Worm (Caenorhabditis elegans) whole organism, L4/young adult: ENCODE data around the gene prp-39.

Experiments
- W03F9.2 ChIP-seq: fragments of 150-350 bp; optimal IDR thresholded peaks from 2 replicates; lab custom pipeline; 2014; ENCODE audit warnings: missing biosample characterization, missing genetic modification characterization
- dao-5 ChIP-seq: sonication (generic microtip); optimal IDR thresholded peaks from 2 replicates; lab custom pipeline; 2016; ENCODE audit warnings: missing genotype, missing genetic modification characterization, moderate library complexity, missing compliant biosample characterization
- him-1 ChIP-seq: sonication (generic microtip); optimal IDR thresholded peaks from 2 replicates; lab custom pipeline; 2016; ENCODE audit warnings: missing genotype, missing genetic modification reagents, missing genetic modification characterization, missing compliant biosample characterization

prp-39 gene

ce11 chrV:5682530-5682929 lies at the start of gene prp-39:
TSS of gene prp-39 (minus strand) at chrV:5682630.
- TF ChIP-seq dao-5 (tag; lab: Kevin White, UChicago) (no peak), W03F9.2 (tag; lab: Kevin White, UChicago) (no peak), him-1 (no peak)

ce11 chrV:5730783-5731182 lies 48.4 kb upstream of the prp-39 start, which contains the start of gene K09H11.15:
TSS of gene K09H11.15 (minus strand) at chrV:5730883.
- TF ChIP-seq him-1, result no peak
- TF ChIP-seq W03F9.2 (tag; lab: Kevin White, UChicago), result no peak
- no peak for TF ChIP-seq dao-5 (tag; lab: Kevin White, UChicago)

- TF ChIP-seq him-1 (no peak), W03F9.2 (tag; lab: Kevin White, UChicago) (no peak), dao-5 (tag; lab: Kevin White, UChicago) (no peak)
These were observed 44.0 kb upstream of the prp-39 start, which contains the start of gene K09H11.4 for ce11 chrV:5726463-5726862. TSS of gene K09H11.4 (minus strand) at chrV:5726563.

- TF ChIP-seq dao-5 (tag; lab: Kevin White, UChicago), result no peak
These were observed 42.0 kb upstream of the prp-39 start for ce11 chrV:5724395-5724794.

ce11 chrV:5722093-5722492 lies 39.7 kb upstream of the prp-39 start:
- no peak for TF ChIP-seq W03F9.2 (tag; lab: Kevin White, UChicago)
- no peak for TF ChIP-seq him-1
- no peak for TF ChIP-seq dao-5 (tag; lab: Kevin White, UChicago)

DNA sequence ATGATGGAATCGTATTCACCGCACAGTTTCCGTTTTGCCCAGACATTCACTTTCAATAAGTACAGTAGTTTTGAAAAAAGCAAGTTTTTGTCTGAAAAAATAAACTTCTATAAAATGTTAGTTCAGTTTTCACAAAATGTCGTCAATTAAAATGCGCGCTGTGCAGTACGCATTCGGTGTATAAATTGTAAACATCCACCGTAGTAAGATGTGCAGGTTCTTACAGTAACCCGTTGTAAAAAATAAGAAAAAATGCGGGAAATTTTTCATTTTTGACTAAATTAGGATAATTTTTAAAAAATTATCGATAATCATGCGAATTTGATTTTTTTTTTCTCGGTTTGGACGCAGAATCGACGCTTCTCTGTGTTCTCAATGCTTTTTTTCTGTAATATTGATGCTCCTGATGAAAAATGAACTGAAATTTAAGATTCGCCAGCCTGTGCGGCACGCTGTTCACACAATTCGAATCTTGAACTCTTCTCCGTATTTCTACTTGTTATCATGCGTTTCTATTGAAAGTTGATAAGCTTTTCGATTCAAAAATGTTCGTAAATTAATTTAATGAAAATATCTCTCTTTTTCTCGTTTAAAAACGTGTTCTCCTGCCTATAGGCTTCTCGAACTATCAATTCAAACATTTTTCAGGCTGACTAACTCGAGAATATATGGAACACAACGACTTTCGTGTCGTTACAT lies 35.0 kb upstream of the prp-39 start, which contains the start of gene rga-3:
rga-3 (plus strand) TSS at position 649 of the 699 bp plus-strand sequence.
- TF ChIP-seq W03F9.2 (tag; lab: Kevin White, UChicago), result peak; percentile 66
- no peak for TF ChIP-seq dao-5 (tag; lab: Kevin White, UChicago)
- TF ChIP-seq him-1, result no peak

DNA sequence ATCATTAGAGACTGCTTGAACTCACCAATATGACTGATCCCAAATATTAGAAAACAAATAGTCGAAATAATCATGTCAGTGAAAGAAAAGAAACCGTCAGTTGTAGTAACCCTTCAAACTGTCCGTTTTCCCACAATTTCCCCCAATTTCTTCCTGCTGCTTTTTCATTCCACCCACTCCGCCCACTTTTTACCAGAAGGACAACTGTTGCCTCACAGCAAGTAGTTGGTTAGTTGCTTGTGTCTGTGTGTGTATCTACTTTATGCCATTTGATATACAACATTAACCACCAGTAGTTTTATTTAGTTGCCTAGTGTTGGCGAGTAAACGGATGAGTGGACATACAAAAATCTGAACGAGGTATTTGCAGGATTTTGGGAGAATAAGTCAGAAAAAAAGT lies 34.1 kb upstream of the prp-39 start, which contains the start of gene K09H11.9:
K09H11.9 (minus strand) TSS at position 101 of the 400 bp plus-strand sequence.
- TF ChIP-seq him-1, result no peak
- TF ChIP-seq dao-5 (tag; lab: Kevin White, UChicago), result no peak
- no peak for TF ChIP-seq W03F9.2 (tag; lab: Kevin White, UChicago)

- TF ChIP-seq W03F9.2 (tag; lab: Kevin White, UChicago) (no peak), him-1 (no peak), dao-5 (tag; lab: Kevin White, UChicago) (no peak)
These were observed 31.1 kb upstream of the prp-39 start for ce11 chrV:5713510-5713909.

ce11 chrV:5712652-5713051 lies 30.2 kb upstream of the prp-39 start, which contains the start of gene gcst-1:
TSS of gene gcst-1 (plus strand) at chrV:5712928.
- no peak for TF ChIP-seq him-1
- no peak for TF ChIP-seq W03F9.2 (tag; lab: Kevin White, UChicago)
- TF ChIP-seq dao-5 (tag; lab: Kevin White, UChicago), result no peak

DNA sequence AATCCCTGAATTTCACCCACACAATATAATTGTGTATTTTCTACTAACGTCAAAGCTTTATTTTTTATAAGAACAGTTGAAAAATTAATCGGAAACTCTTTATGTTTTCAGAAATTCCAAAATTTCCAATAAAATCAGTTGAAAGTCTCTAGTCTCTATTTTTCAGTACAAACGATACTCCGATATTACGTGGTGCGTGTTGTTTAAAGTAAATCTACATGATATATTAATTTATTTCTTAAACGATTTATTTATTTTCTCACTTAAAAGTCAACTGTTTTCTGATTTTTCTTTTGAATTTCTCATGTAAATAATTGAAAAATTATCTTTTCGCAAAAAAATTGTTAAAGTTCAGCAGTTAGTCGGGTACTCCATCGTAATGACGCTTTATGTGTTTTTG lies 29.8 kb upstream of the prp-39 start:
- no peak for TF ChIP-seq W03F9.2 (tag; lab: Kevin White, UChicago)

DNA sequence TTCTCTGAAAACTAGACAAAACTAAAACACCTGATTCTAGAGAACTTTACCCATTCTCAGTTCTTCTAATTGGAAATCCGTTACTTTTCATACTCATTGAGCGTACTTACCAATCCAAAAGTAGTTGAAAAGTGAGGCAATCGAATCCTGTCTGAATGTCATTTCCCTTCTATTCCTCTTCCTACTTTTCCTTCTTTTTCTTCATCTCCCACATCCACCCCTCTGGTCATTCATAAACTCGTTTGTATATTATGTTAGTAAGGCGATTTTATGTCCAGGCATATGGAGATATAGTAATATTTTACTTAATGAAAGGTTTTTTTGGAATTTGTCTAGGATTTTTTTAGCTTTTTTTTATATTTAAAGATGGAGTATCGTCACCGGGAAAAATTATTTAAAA lies 25.9 kb upstream of the prp-39 start:
- TF ChIP-seq dao-5 (tag; lab: Kevin White, UChicago), result no peak
- no peak for TF ChIP-seq W03F9.2 (tag; lab: Kevin White, UChicago)
- TF ChIP-seq him-1, result no peak

DNA sequence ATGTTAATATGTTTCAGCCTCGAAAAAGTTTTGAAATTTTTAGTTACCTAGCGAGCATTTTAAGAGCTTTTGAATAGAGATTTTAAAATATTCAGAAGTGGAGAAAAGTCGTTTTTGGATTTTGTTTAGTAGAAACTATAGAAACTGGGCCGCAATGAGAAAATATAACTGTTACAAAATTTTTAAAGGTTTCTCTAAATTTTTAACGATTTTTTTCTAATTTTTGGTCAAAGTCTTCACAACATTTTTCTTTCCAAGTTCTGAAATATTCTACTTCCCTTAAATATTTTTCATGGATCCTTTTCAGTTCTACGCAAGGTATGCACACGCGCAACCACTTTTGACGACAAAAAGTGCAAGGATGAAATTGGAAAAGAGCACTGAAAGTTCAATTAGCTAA lies 23.1 kb upstream of the prp-39 start, which contains the start of gene peli-1:
peli-1 (plus strand) TSS at position 301 of the 400 bp plus-strand sequence.
- TF ChIP-seq W03F9.2 (tag; lab: Kevin White, UChicago) (no peak), dao-5 (tag; lab: Kevin White, UChicago) (no peak), him-1 (no peak)

DNA sequence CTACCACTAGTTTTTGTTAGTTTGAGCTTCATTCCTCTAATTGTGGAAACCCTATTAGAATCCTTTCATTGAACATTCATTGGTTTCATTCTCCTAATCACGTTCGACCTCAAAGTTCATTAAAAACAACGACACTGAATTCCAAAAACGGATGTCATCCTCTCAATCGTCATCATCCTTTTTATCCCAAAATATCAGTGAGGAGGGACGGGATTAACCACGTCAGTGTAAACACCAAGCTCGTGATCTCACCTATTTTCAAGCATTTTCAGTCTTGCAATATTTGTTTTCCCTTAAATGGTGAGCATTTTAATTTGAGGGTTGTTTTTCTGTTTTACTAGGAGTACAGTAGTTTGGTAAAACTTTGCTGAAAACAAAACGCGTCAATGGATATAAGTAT lies 22.0 kb upstream of the prp-39 start:
- TF ChIP-seq him-1 (no peak), W03F9.2 (tag; lab: Kevin White, UChicago) (no peak), dao-5 (tag; lab: Kevin White, UChicago) (no peak)

- TF ChIP-seq him-1 (no peak), W03F9.2 (tag; lab: Kevin White, UChicago) (no peak), dao-5 (tag; lab: Kevin White, UChicago) (no peak)
These were observed 18.7 kb upstream of the prp-39 start for ce11 chrV:5701106-5701505.
